Fruit fly (Drosophila melanogaster) whole organism, embryonic: ENCODE data around the gene CG11550.
A peak's percentile ranks its signal among the peaks of the same experiment; 100 is the strongest.

ENCODE experiments used
- Awh ChIP-seq: fragments of 200-800 bp; sonication (Bioruptor generic); IDR thresholded peaks from 2 replicates; pipeline ENCODE4, ENCODE4 v1.3.6; 2022; ENCODE audit warnings: missing biosample characterization, missing genetic modification characterization
- BtbVII ChIP-seq: fragments of 200-800 bp; sonication (Bioruptor generic); optimal IDR thresholded peaks from 3 replicates; lab custom pipeline; 2017; ENCODE audit warnings: missing biosample characterization, mild to moderate bottlenecking, missing genetic modification characterization
- CG1233 ChIP-seq: fragments of 200-800 bp; sonication (Bioruptor generic); optimal IDR thresholded peaks from 4 replicates; lab custom pipeline; 2018; ENCODE audit warnings: missing biosample characterization, mild to moderate bottlenecking, missing genetic modification characterization
- CG12659 ChIP-seq: fragments of 200-800 bp; sonication (Bioruptor generic); optimal IDR thresholded peaks from 3 replicates; lab custom pipeline; 2017; ENCODE audit warnings: mild to moderate bottlenecking, missing biosample characterization, missing genetic modification reagents, missing genetic modification characterization
- CG13624 ChIP-seq: fragments of 200-800 bp; sonication (Bioruptor generic); optimal IDR thresholded peaks from 2 replicates; lab custom pipeline; 2016; ENCODE audit warnings: missing biosample characterization, missing genetic modification characterization
- CG14014 ChIP-seq: fragments of 200-800 bp; sonication (Bioruptor generic); IDR thresholded peaks from 2 replicates; pipeline ENCODE4 v1.3.6; 2022; ENCODE audit warnings: missing biosample characterization, missing genetic modification characterization
- CG18262 ChIP-seq: fragments of 200-800 bp; optimal IDR thresholded peaks from 3 replicates; lab custom pipeline; 2019; ENCODE audit warnings: missing biosample characterization, mild to moderate bottlenecking, missing genetic modification characterization, moderate library complexity
- CG2712 ChIP-seq: fragments of 200-800 bp; optimal IDR thresholded peaks from 3 replicates; lab custom pipeline; 2019; ENCODE audit warnings: missing biosample characterization, mild to moderate bottlenecking, missing genetic modification characterization, moderate library complexity
- CG33213 ChIP-seq: fragments of 200-800 bp; sonication (Bioruptor generic); optimal IDR thresholded peaks from 3 replicates; lab custom pipeline; 2016; ENCODE audit warnings: missing biosample characterization, missing genetic modification characterization
- CG33557 ChIP-seq: fragments of 200-800 bp; sonication (Bioruptor generic); optimal IDR thresholded peaks from 2 replicates; lab custom pipeline; 2019; ENCODE audit warnings: missing biosample characterization, mild to moderate bottlenecking, missing genetic modification characterization, moderate library complexity
- CG3407 ChIP-seq: fragments of 200-800 bp; sonication (Bioruptor generic); optimal IDR thresholded peaks from 2 replicates; lab custom pipeline; 2018; ENCODE audit warnings: missing biosample characterization, mild to moderate bottlenecking, missing genetic modification characterization
- CG34376 ChIP-seq: fragments of 200-800 bp; sonication (Bioruptor generic); optimal IDR thresholded peaks from 2 replicates; lab custom pipeline; 2018; ENCODE audit warnings: missing biosample characterization, mild to moderate bottlenecking, missing genetic modification characterization
- CG3995 ChIP-seq: fragments of 200-800 bp; sonication (Bioruptor generic); optimal IDR thresholded peaks from 3 replicates; lab custom pipeline; 2016; ENCODE audit warnings: missing biosample characterization, missing genetic modification characterization
- CG4404 ChIP-seq: fragments of 200-800 bp; sonication (Bioruptor generic); IDR thresholded peaks from 2 replicates; pipeline ENCODE4 v1.3.6; 2022; ENCODE audit warnings: missing biosample characterization, missing genetic modification characterization
- CG8388 ChIP-seq: fragments of 200-800 bp; sonication (Bioruptor generic); optimal IDR thresholded peaks from 2 replicates; lab custom pipeline; 2019; ENCODE audit warnings: missing biosample characterization, mild to moderate bottlenecking, missing genetic modification characterization, moderate library complexity
- CG8478 ChIP-seq: fragments of >200 bp; optimal IDR thresholded peaks from 2 replicates; lab custom pipeline; 2018
- CG8765 ChIP-seq: fragments of 200-800 bp; sonication (Bioruptor generic); IDR thresholded peaks from 2 replicates; pipeline ENCODE4 v1.3.6; 2022; ENCODE audit warnings: missing biosample characterization, missing genetic modification characterization
- Dad ChIP-seq: fragments of 200-800 bp; sonication (Bioruptor generic); optimal IDR thresholded peaks from 3 replicates; lab custom pipeline; 2016; ENCODE audit warnings: missing biosample characterization, missing genetic modification characterization
- Dek ChIP-seq: fragments of 200-800 bp; sonication (Bioruptor generic); optimal IDR thresholded peaks from 3 replicates; lab custom pipeline; 2019; ENCODE audit warnings: missing biosample characterization, mild to moderate bottlenecking, missing genetic modification characterization, moderate library complexity
- Dll ChIP-seq: fragments of 200-800 bp; sonication (Bioruptor generic); IDR thresholded peaks from 4 replicates; pipeline ENCODE4 v1.3.6; 2022; ENCODE audit warnings: missing biosample characterization, missing genetic modification characterization; ENCODE audit not compliant: partially characterized antibody
- HLHmδ ChIP-seq: fragments of 200-800 bp; sonication (Bioruptor generic); optimal IDR thresholded peaks from 2 replicates; lab custom pipeline; 2018; ENCODE audit warnings: missing biosample characterization, mild to moderate bottlenecking, missing genetic modification characterization, moderate library complexity
- Hmr ChIP-seq: fragments of 200-800 bp; sonication (Bioruptor generic); optimal IDR thresholded peaks from 3 replicates; lab custom pipeline; 2017; ENCODE audit warnings: mild to moderate bottlenecking, missing biosample characterization, missing genetic modification reagents, missing genetic modification characterization
- Hr51 ChIP-seq, 2 experiments: fragments of 200-800 bp; sonication (Bioruptor generic); optimal IDR thresholded peaks; 2 replicates in 1 of 2; 3 replicates in 1 of 2; lab custom pipeline; 2016 to 2018; ENCODE audit warnings: missing biosample characterization in 2 of 2, missing genetic modification characterization in 2 of 2, mild to moderate bottlenecking in 1 of 2, moderate library complexity in 1 of 2
- Hr78 ChIP-seq, 2 experiments: fragments of 200-800 bp in 1 of 2; fragments of >200 bp in 1 of 2; sonication (Bioruptor generic) in 1 of 2; optimal IDR thresholded peaks; 2 replicates each; lab custom pipeline; 2017 to 2019; ENCODE audit warnings: missing biosample characterization in 2 of 2, missing genetic modification characterization in 2 of 2, mild to moderate bottlenecking in 1 of 2, moderate library complexity in 1 of 2
- Kr ChIP-seq: fragments of 200-800 bp; sonication (Bioruptor generic); optimal IDR thresholded peaks from 2 replicates; lab custom pipeline; 2017; ENCODE audit warnings: missing biosample characterization, mild to moderate bottlenecking, missing genetic modification characterization
- Sox100B ChIP-seq: fragments of 200-800 bp; sonication (Bioruptor generic); optimal IDR thresholded peaks from 3 replicates; lab custom pipeline; 2018; ENCODE audit warnings: missing biosample characterization, mild to moderate bottlenecking, missing genetic modification characterization
- Tbp ChIP-seq: fragments of >200 bp; optimal IDR thresholded peaks from 2 replicates; lab custom pipeline; 2018; ENCODE audit warnings: missing biosample characterization, missing genetic modification characterization
- ap ChIP-seq: fragments of 200-800 bp; sonication (Bioruptor generic); IDR thresholded peaks from 2 replicates; pipeline ENCODE4 v1.3.6; 2022; ENCODE audit warnings: missing biosample characterization, missing genetic modification characterization
- ash1 ChIP-seq: fragments of 200-800 bp; sonication (Bioruptor generic); optimal IDR thresholded peaks from 2 replicates; lab custom pipeline; 2018; ENCODE audit warnings: missing biosample characterization, mild to moderate bottlenecking, missing genetic modification characterization
- bigmax ChIP-seq: fragments of 200-800 bp; sonication (Bioruptor generic); optimal IDR thresholded peaks from 2 replicates; lab custom pipeline; 2018; ENCODE audit warnings: missing biosample characterization, mild to moderate bottlenecking, missing genetic modification characterization
- dmrt99B ChIP-seq: fragments of 200-800 bp; sonication (Bioruptor generic); optimal IDR thresholded peaks from 2 replicates; lab custom pipeline; 2018; ENCODE audit warnings: missing biosample characterization, mild to moderate bottlenecking, missing genetic modification characterization, moderate library complexity
- fd64A ChIP-seq: fragments of 200-800 bp; sonication (Bioruptor generic); optimal IDR thresholded peaks from 3 replicates; lab custom pipeline; 2018; ENCODE audit warnings: missing biosample characterization, mild to moderate bottlenecking, missing genetic modification characterization
- hkb ChIP-seq, 2 experiments: fragments of 200-800 bp in 1 of 2; fragments of >200 bp in 1 of 2; sonication (Bioruptor generic) in 1 of 2; IDR thresholded peaks in 1 of 2; optimal IDR thresholded peaks in 1 of 2; 2 replicates each; pipeline versions ENCODE4 v1.3.6 to Lab custom; 2017 to 2022; ENCODE audit warnings: missing biosample characterization in 1 of 2, missing genetic modification characterization in 1 of 2
- jigr1 ChIP-seq: fragments of 200-800 bp; sonication (Bioruptor generic); IDR thresholded peaks from 3 replicates; pipeline ENCODE4 v1.3.6; 2022; ENCODE audit warnings: missing biosample characterization, missing genetic modification characterization
- jing ChIP-seq: fragments of 200-800 bp; sonication (Bioruptor generic); optimal IDR thresholded peaks from 2 replicates; lab custom pipeline; 2018; ENCODE audit warnings: missing biosample characterization, mild to moderate bottlenecking, missing genetic modification characterization
- jumu ChIP-seq: fragments of 200-800 bp; sonication (Bioruptor generic); optimal IDR thresholded peaks from 3 replicates; lab custom pipeline; 2016; ENCODE audit warnings: missing biosample characterization, missing genetic modification characterization
- maf-S ChIP-seq: fragments of 200-800 bp; sonication (Bioruptor generic); optimal IDR thresholded peaks from 2 replicates; lab custom pipeline; 2016; ENCODE audit warnings: missing biosample characterization, missing genetic modification characterization
- nerfin-1 ChIP-seq: fragments of 200-800 bp; sonication (Bioruptor generic); optimal IDR thresholded peaks from 3 replicates; lab custom pipeline; 2019; ENCODE audit warnings: missing biosample characterization, mild to moderate bottlenecking, missing genetic modification characterization, moderate library complexity
- odd ChIP-seq: fragments of 200-800 bp; sonication (Bioruptor generic); optimal IDR thresholded peaks from 2 replicates; lab custom pipeline; 2017; ENCODE audit warnings: missing biosample characterization, mild to moderate bottlenecking, missing genetic modification characterization
- pros ChIP-seq: fragments of 200-800 bp; sonication (Bioruptor generic); optimal IDR thresholded peaks from 3 replicates; lab custom pipeline; 2019; ENCODE audit warnings: missing biosample characterization, mild to moderate bottlenecking, missing genetic modification characterization, moderate library complexity
- seq ChIP-seq: fragments of 200-800 bp; sonication (Bioruptor generic); IDR thresholded peaks from 2 replicates; pipeline ENCODE4 v1.3.6; 2022; ENCODE audit warnings: missing biosample characterization, missing genetic modification characterization
- slou ChIP-seq: fragments of 200-800 bp; sonication (Bioruptor generic); optimal IDR thresholded peaks from 3 replicates; lab custom pipeline; 2016; ENCODE audit warnings: missing biosample characterization, missing genetic modification characterization
- sug ChIP-seq: fragments of 200-800 bp; optimal IDR thresholded peaks from 2 replicates; lab custom pipeline; 2019; ENCODE audit warnings: missing biosample characterization, mild to moderate bottlenecking, missing genetic modification characterization, moderate library complexity
- tap ChIP-seq: fragments of 200-800 bp; optimal IDR thresholded peaks from 3 replicates; lab custom pipeline; 2019; ENCODE audit warnings: missing biosample characterization, mild to moderate bottlenecking, missing genetic modification characterization, moderate library complexity
- toy ChIP-seq: fragments of 200-800 bp; sonication (Bioruptor generic); IDR thresholded peaks from 2 replicates; pipeline ENCODE4 v1.3.6; 2022; ENCODE audit warnings: missing biosample characterization, missing genetic modification characterization
- vfl ChIP-seq: fragments of 200-800 bp; sonication (Bioruptor generic); optimal IDR thresholded peaks from 2 replicates; lab custom pipeline; 2016; ENCODE audit warnings: missing biosample characterization, missing genetic modification characterization
- z ChIP-seq: fragments of 200-800 bp; sonication (Bioruptor generic); IDR thresholded peaks from 3 replicates; pipeline ENCODE4 v1.3.6; 2022; ENCODE audit warnings: missing biosample characterization, missing genetic modification characterization
- zen2 ChIP-seq: fragments of 200-800 bp; sonication (Bioruptor generic); IDR thresholded peaks from 3 replicates; pipeline ENCODE4 v1.3.6; 2022; ENCODE audit warnings: missing biosample characterization, missing genetic modification characterization; ENCODE audit not compliant: partially characterized antibody

CG11550 gene

DNA sequence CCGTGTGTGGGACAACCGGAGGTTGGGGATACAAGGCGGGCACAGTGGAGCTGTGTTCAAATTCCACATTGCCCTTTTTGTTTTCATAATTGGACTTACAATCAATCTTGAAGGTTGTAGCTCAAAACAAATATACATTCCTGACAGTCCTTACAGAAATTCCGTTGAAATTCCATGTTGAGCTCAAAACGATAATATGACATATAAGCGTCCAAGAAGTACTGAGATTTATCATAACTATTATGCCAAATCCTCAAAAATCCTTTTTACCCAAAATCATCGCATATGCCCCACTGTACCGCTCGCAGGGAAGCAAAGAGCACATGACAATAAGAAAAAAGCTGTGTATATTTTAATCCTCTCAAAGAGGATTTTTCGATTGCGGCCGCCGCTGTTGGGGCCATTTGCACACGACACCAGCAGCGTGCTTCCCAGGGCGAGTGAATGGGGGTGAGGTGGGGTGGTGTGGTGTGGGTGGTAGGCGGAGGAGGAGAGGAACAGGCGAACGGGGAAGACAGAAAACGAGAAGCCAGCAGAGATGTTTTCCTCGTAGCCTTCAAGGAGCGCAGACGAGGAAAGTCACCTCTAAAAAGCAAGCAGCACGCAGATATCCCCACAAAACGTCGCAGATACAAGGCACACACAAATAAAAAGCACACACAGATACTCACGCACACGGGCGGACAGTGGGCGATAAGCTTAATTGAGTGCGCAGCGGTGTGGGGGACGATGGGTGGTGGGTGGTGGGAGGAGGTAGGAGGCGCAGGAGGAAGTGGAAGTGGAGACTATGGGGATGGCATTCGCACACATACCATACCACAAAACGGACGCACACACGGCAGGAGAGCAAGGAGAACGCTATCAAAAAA lies 37.9 kb upstream of the CG11550 start (continued):
- TF ChIP-seq CG8478 (lab: Kevin White, UChicago), result no peak
- no peak for TF ChIP-seq bigmax (GFP tag; lab: Kevin White, UChicago)
- TF ChIP-seq CG34376, result peak; percentile 29
- peak; percentile 59 for TF ChIP-seq Sox100B
- TF ChIP-seq Tbp (GFP tag; lab: Kevin White, UChicago), result no peak
- peak; percentile 43 for TF ChIP-seq CG8388 (GFP tag; lab: Kevin White, UChicago)
- TF ChIP-seq seq (GFP tag; lab: Robert Waterston, UW), result peak; percentile 66
- TF ChIP-seq CG14014 (GFP tag; lab: Robert Waterston, UW), result peak; percentile 54; the same call in 1 of the 2 replicates
- peak; percentile 27 for TF ChIP-seq maf-S
- TF ChIP-seq odd, result no peak
- TF ChIP-seq Dll (GFP tag; lab: Robert Waterston, UW), result no peak
- TF ChIP-seq jing, result peak; percentile 24
- TF ChIP-seq CG33557, result no peak
- TF ChIP-seq CG18262 (tag; lab: Kevin White, UChicago), result peak; percentile 58
- TF ChIP-seq Awh (GFP tag; lab: Robert Waterston, UW), result no peak
- TF ChIP-seq ap, result peak; percentile 45; the same call in 1 of the 2 replicates
- TF ChIP-seq fd64A (GFP tag; lab: Kevin White, UChicago), result no peak
- TF ChIP-seq jigr1 (GFP tag; lab: Robert Waterston, UW), result peak; percentile 43; the same call in 2 of the 3 replicates
- peak; percentile 31 for TF ChIP-seq sug (tag; lab: Kevin White, UChicago)
- no peak for TF ChIP-seq CG8765 (GFP tag; lab: Robert Waterston, UW)
- TF ChIP-seq CG13624 (GFP tag; lab: Kevin White, UChicago), result peak; percentile 76
- TF ChIP-seq vfl (GFP tag; lab: Kevin White, UChicago), result peak; percentile 34
- no peak for TF ChIP-seq CG4404 (GFP tag; lab: Robert Waterston, UW)
- TF ChIP-seq toy (GFP tag; lab: Robert Waterston, UW), result no peak
- peak; percentile 50 for TF ChIP-seq CG33213 (GFP tag; lab: Kevin White, UChicago)
- TF ChIP-seq hkb (optimal IDR thresholded peaks at IDR 0.05; lab: Kevin White, UChicago), result no peak
- TF ChIP-seq hkb (GFP tag; IDR thresholded peaks at IDR 0.05; lab: Robert Waterston, UW), result peak; percentile 75
- no peak for TF ChIP-seq CG3995 (GFP tag; lab: Kevin White, UChicago)
- peak; percentile 26 to 79 for TF ChIP-seq Hr51 (GFP tag; optimal IDR thresholded peaks at IDR 0.05; lab: Kevin White, UChicago)
- no peak for TF ChIP-seq z (GFP tag; lab: Robert Waterston, UW)
- TF ChIP-seq slou, result no peak
- peak; percentile 11 for TF ChIP-seq nerfin-1 (tag; lab: Kevin White, UChicago)
- peak; percentile 77 for TF ChIP-seq dmrt99B
- no peak for TF ChIP-seq tap (tag; lab: Kevin White, UChicago)
- peak; percentile 58 for TF ChIP-seq CG12659 (GFP tag; lab: Kevin White, UChicago)
- TF ChIP-seq HLHmδ (GFP tag; lab: Kevin White, UChicago), result no peak
- no peak for TF ChIP-seq ash1 (GFP tag; lab: Kevin White, UChicago)
- peak; percentile 14 for TF ChIP-seq Dek (tag; lab: Kevin White, UChicago)
- TF ChIP-seq CG2712, result peak; percentile 39
- TF ChIP-seq CG1233 (GFP tag; lab: Kevin White, UChicago), result peak; percentile 41
- no peak for TF ChIP-seq Kr (GFP tag; lab: Kevin White, UChicago)
- TF ChIP-seq BtbVII (GFP tag; lab: Kevin White, UChicago), result peak; percentile 54
- peak; percentile 78 for TF ChIP-seq Hmr (GFP tag; lab: Kevin White, UChicago)
- peak; percentile 40 for TF ChIP-seq jumu (GFP tag; lab: Kevin White, UChicago)
- no peak for TF ChIP-seq zen2 (GFP tag; lab: Robert Waterston, UW)
- peak; percentile 5 for TF ChIP-seq CG3407
- TF ChIP-seq Hr78 (GFP tag; optimal IDR thresholded peaks at IDR 0.05; lab: Kevin White, UChicago), result no peak
- TF ChIP-seq Dad, result peak; percentile 39
- TF ChIP-seq pros, result no peak
